Worm (Caenorhabditis elegans): ENCODE results near the gene R05G9R.1.
A peak's percentile ranks its signal among the peaks of the same experiment; 100 is the strongest.

R05G9R.1 gene

DNA sequence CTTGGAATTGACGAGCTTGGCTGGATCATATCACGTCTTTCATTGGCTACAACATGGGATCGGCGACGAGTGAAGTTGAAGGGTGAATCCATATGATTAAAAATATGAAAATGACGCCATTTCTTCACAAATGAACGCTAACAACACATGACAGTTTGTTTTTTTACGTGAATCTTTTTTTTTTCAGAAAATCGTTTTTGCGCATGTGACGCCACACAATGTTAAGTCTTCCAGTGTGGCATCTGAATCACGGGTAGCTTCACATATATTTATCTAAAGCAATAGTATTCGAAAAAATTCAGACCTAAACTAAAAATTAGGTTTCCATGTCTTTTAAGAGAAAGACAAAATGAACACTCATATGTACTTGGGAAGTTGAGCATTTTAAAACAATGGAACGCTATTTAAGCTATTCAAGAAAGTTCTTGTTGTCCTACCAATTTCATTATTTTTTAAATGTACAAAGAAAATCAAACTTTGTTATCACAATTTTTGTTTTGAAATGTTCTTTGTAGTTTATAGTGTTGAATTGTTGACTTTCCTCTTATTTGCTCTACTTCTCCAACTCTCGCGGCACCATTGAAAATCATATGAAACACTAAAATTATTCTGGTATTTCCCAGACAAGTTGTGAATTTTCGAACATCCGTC is 28.8 kb downstream of the R05G9R.1 start, which contains the start of the genes lido-16 and plpp-1.2:
Gene lido-16, minus strand, starts transcription at position 101 of the 651 bp plus-strand sequence.
Gene plpp-1.2, plus strand, starts transcription at position 601 of the 651 bp plus-strand sequence.
- no peak for TF ChIP-seq lin-13 (tag; optimal IDR thresholded peaks at IDR 0.05)

DNA sequence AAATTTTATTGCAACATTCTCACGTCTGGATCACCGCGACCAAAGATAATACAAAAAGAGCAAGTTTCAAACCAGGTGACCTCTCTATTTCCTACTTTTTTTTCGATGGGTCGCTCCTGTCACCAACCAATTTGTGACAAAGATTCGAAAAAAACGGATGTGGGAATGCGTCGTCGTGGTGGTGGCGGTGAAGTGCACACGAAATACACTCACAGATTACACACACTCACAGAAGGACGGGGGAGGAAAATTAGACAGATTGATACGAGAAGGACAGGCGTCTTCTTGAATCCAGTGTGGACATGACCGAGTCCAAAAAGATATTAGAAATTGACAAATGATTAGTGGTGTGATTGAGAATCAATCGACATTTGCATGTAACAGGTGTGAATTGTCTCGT is 31.0 kb downstream of the R05G9R.1 start:
- no peak for TF ChIP-seq hlh-1 (tag; optimal IDR thresholded peaks at IDR 0.05)
- peak; percentile 75 for TF ChIP-seq unc-62 (GFP tag; optimal IDR thresholded peaks at IDR 0.05)
- no peak for TF ChIP-seq lin-13 (tag; optimal IDR thresholded peaks at IDR 0.05)
- no peak for TF ChIP-seq ztf-11 (tag; optimal IDR thresholded peaks at IDR 0.05)
- TF ChIP-seq lsy-2 (tag; optimal IDR thresholded peaks at IDR 0.05), result no peak
- TF ChIP-seq tbx-8 (GFP tag; optimal IDR thresholded peaks at IDR 0.05), result no peak
- TF ChIP-seq ces-1 (GFP tag; optimal IDR thresholded peaks at IDR 0.05), result no peak
- no peak for TF ChIP-seq flh-1 (GFP tag; optimal IDR thresholded peaks at IDR 0.05)

DNA sequence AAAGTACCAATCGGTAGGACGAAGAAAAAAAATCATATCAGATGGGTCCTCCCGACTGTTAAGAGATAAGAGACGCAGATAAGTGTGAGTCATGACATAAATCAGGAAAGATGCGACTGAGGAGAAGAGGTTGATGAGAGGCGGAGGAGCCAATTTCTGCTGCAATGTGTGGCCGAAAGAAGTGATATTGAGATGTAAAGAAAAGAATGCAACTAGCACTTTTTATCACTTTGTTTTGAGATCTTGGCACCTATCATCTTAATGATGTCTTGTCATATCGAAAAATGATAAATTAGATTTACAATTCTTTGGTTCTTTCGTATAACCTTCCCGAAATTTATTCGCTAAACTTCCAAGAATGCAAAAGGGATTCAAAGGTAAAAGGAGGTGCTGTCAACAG is 31.7 kb downstream of the R05G9R.1 start, which contains the start of gene del-10:
Gene del-10, minus strand, starts transcription at position 24 of the 400 bp plus-strand sequence.
- TF ChIP-seq ceh-83 (GFP tag; optimal IDR thresholded peaks at IDR 0.05) (no peak), zip-8 (tag; optimal IDR thresholded peaks at IDR 0.05) (no peak), blmp-1 (tag; optimal IDR thresholded peaks at IDR 0.05) (no peak), ztf-11 (tag; optimal IDR thresholded peaks at IDR 0.05) (no peak), unc-120 (tag; optimal IDR thresholded peaks at IDR 0.05; ENCODE audit: poor library complexity, severe bottlenecking) (peak; percentile 42), tbx-8 (GFP tag; optimal IDR thresholded peaks at IDR 0.05) (no peak), ceh-43 (GFP tag; optimal IDR thresholded peaks at IDR 0.05) (no peak), hlh-1 (tag; optimal IDR thresholded peaks at IDR 0.05) (no peak), lin-32 (GFP tag; optimal IDR thresholded peaks at IDR 0.05) (no peak), unc-62 (GFP tag; optimal IDR thresholded peaks at IDR 0.05) (peak; percentile 73)

DNA sequence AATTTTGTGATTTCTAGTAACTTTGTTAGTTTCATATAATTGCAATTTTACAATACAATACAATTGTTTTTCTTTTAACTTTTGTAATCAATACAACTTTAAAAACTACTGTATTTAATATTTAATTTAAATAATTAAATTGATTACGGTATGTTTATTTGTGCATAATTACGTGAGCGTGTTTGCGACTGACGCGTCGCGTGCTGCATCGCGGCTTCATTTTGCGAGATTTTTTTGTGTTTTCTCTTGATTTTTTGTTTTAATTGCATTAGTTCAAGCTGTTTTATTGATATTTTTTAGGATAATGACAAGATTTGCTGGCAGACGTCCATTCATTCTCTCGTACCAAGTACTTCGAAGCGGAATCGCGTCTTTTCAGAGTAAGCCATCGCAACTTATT is 37.2 kb downstream of the R05G9R.1 start, which contains the start of gene T28D9.4:
Gene T28D9.4, plus strand, starts transcription at position 301 of the 400 bp plus-strand sequence.
- TF ChIP-seq ztf-11 (tag; optimal IDR thresholded peaks at IDR 0.05), result no peak
- TF ChIP-seq ceh-83 (GFP tag; optimal IDR thresholded peaks at IDR 0.05), result no peak

DNA sequence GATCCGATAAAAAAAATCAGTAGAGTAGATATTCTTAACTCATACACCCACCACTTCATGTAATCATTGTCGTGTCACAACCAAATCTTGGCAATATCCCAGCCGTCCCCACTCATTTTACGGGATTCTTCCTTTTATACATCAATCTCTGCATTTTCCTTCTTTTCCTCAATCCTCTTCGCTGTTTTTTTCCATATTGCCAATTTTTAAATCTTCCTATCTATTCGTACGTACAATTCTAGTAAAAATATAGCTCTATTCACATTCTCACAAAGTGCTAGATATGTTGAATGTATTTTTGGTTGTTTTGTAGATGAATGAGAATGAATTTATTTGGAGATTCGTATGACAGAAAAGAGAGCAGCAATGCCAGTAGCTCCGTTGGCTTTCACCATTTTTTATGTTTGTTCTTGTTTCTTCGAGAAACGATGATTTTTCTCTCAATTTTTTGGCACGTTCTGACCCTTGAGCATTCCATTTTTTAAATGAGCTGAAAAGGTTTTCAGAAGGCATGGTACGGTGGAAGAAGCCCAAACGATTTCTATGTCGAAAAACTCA is 38.6 kb downstream of the R05G9R.1 start, which contains the start of gene T28D9.16:
Gene T28D9.16, plus strand, starts transcription at position 508 of the 558 bp plus-strand sequence.
- no peak for TF ChIP-seq snpc-4 (tag; optimal IDR thresholded peaks at IDR 0.05)
- TF ChIP-seq unc-62 (GFP tag; optimal IDR thresholded peaks at IDR 0.05), result no peak
- TF ChIP-seq unc-39 (tag; optimal IDR thresholded peaks at IDR 0.05), result no peak
- TF ChIP-seq cnd-1 (tag; optimal IDR thresholded peaks at IDR 0.05), result no peak
- TF ChIP-seq mls-2 (tag; optimal IDR thresholded peaks at IDR 0.05), result no peak
- no peak for TF ChIP-seq elt-1 (tag; optimal IDR thresholded peaks at IDR 0.05; ENCODE audit: borderline replicate concordance, insufficient read depth)
- TF ChIP-seq blmp-1 (tag; optimal IDR thresholded peaks at IDR 0.05), result no peak
- TF ChIP-seq zip-8 (tag; optimal IDR thresholded peaks at IDR 0.05), result no peak
- TF ChIP-seq ztf-11 (tag; optimal IDR thresholded peaks at IDR 0.05), result no peak
- TF ChIP-seq pha-4 (tag; optimal IDR thresholded peaks at IDR 0.05), result no peak
- TF ChIP-seq nhr-76 (tag; optimal IDR thresholded peaks at IDR 0.05), result no peak
- TF ChIP-seq bed-3 (GFP tag; optimal IDR thresholded peaks at IDR 0.05), result no peak
- TF ChIP-seq lsy-2 (tag; optimal IDR thresholded peaks at IDR 0.05), result no peak
- no peak for TF ChIP-seq elt-3 (tag; optimal IDR thresholded peaks at IDR 0.05)
- TF ChIP-seq drap-1 (GFP tag; optimal IDR thresholded peaks at IDR 0.05), result no peak
- TF ChIP-seq nhr-2 (tag; optimal IDR thresholded peaks at IDR 0.05), result no peak

DNA sequence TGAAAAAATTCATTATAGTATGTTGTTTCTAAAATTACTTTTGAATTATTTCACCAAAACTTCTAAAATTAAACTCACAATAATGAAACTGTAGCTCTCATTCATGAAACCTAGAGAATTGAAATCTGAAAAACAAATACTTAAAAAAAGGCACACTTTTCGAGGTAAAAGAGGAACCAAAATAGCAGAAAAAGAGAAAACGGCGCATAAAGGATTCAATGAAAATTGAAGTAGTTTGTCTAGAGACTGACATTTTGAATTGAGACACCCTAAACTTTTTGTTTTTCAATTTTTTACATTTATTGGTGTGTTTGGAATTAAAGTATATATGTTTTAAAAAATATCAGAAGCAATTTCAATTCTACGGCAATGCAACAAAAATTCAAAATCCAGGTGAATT is 42.8 kb downstream of the R05G9R.1 start, which contains the start of gene dgk-5:
Gene dgk-5, minus strand, starts transcription at position 101 of the 400 bp plus-strand sequence.
- TF ChIP-seq nhr-28 (tag; optimal IDR thresholded peaks at IDR 0.05) (no peak), ham-2 (GFP tag; optimal IDR thresholded peaks at IDR 0.05) (no peak), mab-5 (tag; optimal IDR thresholded peaks at IDR 0.05) (no peak), nhr-76 (tag; optimal IDR thresholded peaks at IDR 0.05) (no peak), ceh-83 (GFP tag; optimal IDR thresholded peaks at IDR 0.05) (no peak), nhr-12 (tag; optimal IDR thresholded peaks at IDR 0.05) (no peak), sem-2 (GFP tag; optimal IDR thresholded peaks at IDR 0.05) (no peak), M03D4.4 (tag; optimal IDR thresholded peaks at IDR 0.05) (no peak), elt-1 (tag; optimal IDR thresholded peaks at IDR 0.05; ENCODE audit: borderline replicate concordance, insufficient read depth) (no peak), ces-1 (GFP tag; optimal IDR thresholded peaks at IDR 0.05) (no peak), zip-8 (tag; optimal IDR thresholded peaks at IDR 0.05) (no peak), nhr-2 (tag; optimal IDR thresholded peaks at IDR 0.05) (no peak)

All from whole organism, mixed stage, embryonic.